Fruit fly (Drosophila melanogaster) whole organism, embryonic: ENCODE measurements around the gene Mfe2.

ENCODE experiments used
- Awh ChIP-seq: fragments of 200-800 bp; sonication (Bioruptor generic); IDR thresholded peaks from 2 replicates; pipeline ENCODE4, ENCODE4 v1.3.6; 2022; ENCODE audit warnings: missing biosample characterization, missing genetic modification characterization
- Bgb ChIP-seq: fragments of 200-800 bp; sonication (Bioruptor generic); IDR thresholded peaks from 2 replicates; pipeline ENCODE4 v1.3.6; 2022; ENCODE audit warnings: missing biosample characterization, missing genetic modification characterization; ENCODE audit not compliant: partially characterized antibody
- CG11560 ChIP-seq: fragments of 200-800 bp; sonication (Bioruptor generic); IDR thresholded peaks from 3 replicates; pipeline ENCODE4 v1.3.6; 2022; ENCODE audit warnings: missing biosample characterization, missing genetic modification characterization
- CG11695 ChIP-seq: fragments of 200-800 bp; sonication (Bioruptor generic); IDR thresholded peaks from 3 replicates; pipeline ENCODE4 v1.3.6; 2022; ENCODE audit warnings: missing biosample characterization, missing genetic modification characterization
- CG12299 ChIP-seq: fragments of 200-800 bp; sonication (Bioruptor generic); optimal IDR thresholded peaks from 2 replicates; lab custom pipeline; 2018; ENCODE audit warnings: missing biosample characterization, mild to moderate bottlenecking, missing genetic modification characterization
- CG13775 ChIP-seq: fragments of 200-800 bp; sonication (Bioruptor generic); optimal IDR thresholded peaks from 3 replicates; lab custom pipeline; 2017; ENCODE audit warnings: missing biosample characterization, mild to moderate bottlenecking, missing genetic modification characterization
- CG14667 ChIP-seq: fragments of 200-800 bp; sonication (Bioruptor generic); IDR thresholded peaks from 2 replicates; pipeline ENCODE4 v1.3.6; 2022; ENCODE audit warnings: missing biosample characterization, missing genetic modification characterization
- CG14710 ChIP-seq: fragments of 200-800 bp; sonication (Bioruptor generic); optimal IDR thresholded peaks from 3 replicates; lab custom pipeline; 2019; ENCODE audit warnings: missing biosample characterization, mild to moderate bottlenecking, missing genetic modification characterization, moderate library complexity
- CG1647 ChIP-seq: fragments of 200-800 bp; sonication (Bioruptor generic); optimal IDR thresholded peaks from 3 replicates; lab custom pipeline; 2016; ENCODE audit warnings: missing biosample characterization, missing genetic modification characterization
- CG16813 ChIP-seq: fragments of 200-800 bp; sonication (Bioruptor generic); IDR thresholded peaks from 3 replicates; pipeline ENCODE4 v1.3.6; 2022; ENCODE audit warnings: missing biosample characterization, missing genetic modification characterization; ENCODE audit not compliant: partially characterized antibody
- CG17186 ChIP-seq: fragments of 200-800 bp; sonication (Bioruptor generic); optimal IDR thresholded peaks from 3 replicates; lab custom pipeline; 2017; ENCODE audit warnings: missing biosample characterization, missing genetic modification reagents, missing genetic modification characterization
- CG17829 ChIP-seq: fragments of 200-800 bp; optimal IDR thresholded peaks from 2 replicates; lab custom pipeline; 2019; ENCODE audit warnings: missing biosample characterization, mild to moderate bottlenecking, missing genetic modification characterization, moderate library complexity
- CG1792 ChIP-seq: fragments of 200-800 bp; sonication (Bioruptor generic); optimal IDR thresholded peaks from 2 replicates; lab custom pipeline; 2016; ENCODE audit warnings: missing biosample characterization, missing genetic modification characterization
- CG18262 ChIP-seq: fragments of 200-800 bp; optimal IDR thresholded peaks from 3 replicates; lab custom pipeline; 2019; ENCODE audit warnings: missing biosample characterization, mild to moderate bottlenecking, missing genetic modification characterization, moderate library complexity
- CG31441 ChIP-seq: fragments of 200-800 bp; sonication (Bioruptor generic); IDR thresholded peaks from 2 replicates; pipeline ENCODE4 v1.3.6; 2022; ENCODE audit warnings: missing biosample characterization, missing genetic modification characterization
- CG32767 ChIP-seq: fragments of 200-800 bp; sonication (Bioruptor generic); IDR thresholded peaks from 2 replicates; pipeline ENCODE4 v1.3.6; 2022; ENCODE audit warnings: missing biosample characterization, missing genetic modification characterization
- CG33557 ChIP-seq: fragments of 200-800 bp; sonication (Bioruptor generic); optimal IDR thresholded peaks from 2 replicates; lab custom pipeline; 2019; ENCODE audit warnings: missing biosample characterization, mild to moderate bottlenecking, missing genetic modification characterization, moderate library complexity
- CG34224 ChIP-seq: fragments of 200-800 bp; sonication (Bioruptor generic); IDR thresholded peaks from 3 replicates; pipeline ENCODE4 v1.3.6; 2022; ENCODE audit warnings: missing biosample characterization, missing genetic modification characterization; ENCODE audit not compliant: partially characterized antibody
- CG4404 ChIP-seq: fragments of 200-800 bp; sonication (Bioruptor generic); IDR thresholded peaks from 2 replicates; pipeline ENCODE4 v1.3.6; 2022; ENCODE audit warnings: missing biosample characterization, missing genetic modification characterization
- CG5953 ChIP-seq: fragments of 200-800 bp; sonication (Bioruptor generic); IDR thresholded peaks from 2 replicates; pipeline ENCODE4 v1.3.6; 2022; ENCODE audit warnings: missing biosample characterization, missing genetic modification characterization
- CG8478 ChIP-seq: fragments of >200 bp; optimal IDR thresholded peaks from 2 replicates; lab custom pipeline; 2018
- CG8924 ChIP-seq: fragments of 200-800 bp; optimal IDR thresholded peaks from 3 replicates; lab custom pipeline; 2019; ENCODE audit warnings: missing biosample characterization, mild to moderate bottlenecking, missing genetic modification characterization, moderate library complexity
- CoRest ChIP-seq: fragments of 200-800 bp; sonication (Bioruptor generic); optimal IDR thresholded peaks from 3 replicates; lab custom pipeline; 2018; ENCODE audit warnings: missing biosample characterization, mild to moderate bottlenecking, missing genetic modification characterization, moderate library complexity
- HLHmδ ChIP-seq: fragments of 200-800 bp; sonication (Bioruptor generic); optimal IDR thresholded peaks from 2 replicates; lab custom pipeline; 2018; ENCODE audit warnings: missing biosample characterization, mild to moderate bottlenecking, missing genetic modification characterization, moderate library complexity
- Lhr ChIP-seq: fragments of 200-800 bp; sonication (Bioruptor generic); optimal IDR thresholded peaks from 3 replicates; lab custom pipeline; 2017; ENCODE audit warnings: mild to moderate bottlenecking, missing biosample characterization, missing genetic modification reagents, missing genetic modification characterization
- Med ChIP-seq: fragments of 200-800 bp; sonication (Bioruptor generic); peaks from one replicate; lab custom pipeline; 2016; ENCODE audit warnings: missing biosample characterization, missing genetic modification characterization, mild to moderate bottlenecking, inconsistent platforms, moderate library complexity
- Myb ChIP-seq: fragments of 200-800 bp; sonication (Bioruptor generic); optimal IDR thresholded peaks from 2 replicates; lab custom pipeline; 2016; ENCODE audit warnings: missing biosample characterization, missing genetic modification characterization
- NFAT ChIP-seq: fragments of 200-800 bp; sonication (Bioruptor generic); IDR thresholded peaks from 2 replicates; pipeline ENCODE4 v1.3.6; 2022; ENCODE audit warnings: missing biosample characterization, missing genetic modification characterization
- NK7.1 ChIP-seq: fragments of 200-800 bp; sonication (Bioruptor generic); optimal IDR thresholded peaks from 3 replicates; lab custom pipeline; 2016; ENCODE audit warnings: missing biosample characterization, missing genetic modification characterization
- Nf-YB ChIP-seq: fragments of 200-800 bp; sonication (Bioruptor generic); optimal IDR thresholded peaks from 3 replicates; lab custom pipeline; 2019; ENCODE audit warnings: missing biosample characterization, mild to moderate bottlenecking, missing genetic modification characterization, moderate library complexity
- Vsx1 ChIP-seq: fragments of 200-800 bp; sonication (Bioruptor generic); optimal IDR thresholded peaks from 2 replicates; lab custom pipeline; 2017; ENCODE audit warnings: missing biosample characterization, mild to moderate bottlenecking, missing genetic modification characterization, missing genetic modification reagents
- Xbp1 ChIP-seq: fragments of 200-800 bp; sonication (Bioruptor generic); optimal IDR thresholded peaks from 3 replicates; lab custom pipeline; 2016; ENCODE audit warnings: missing biosample characterization, mild to moderate bottlenecking, missing genetic modification characterization
- ash1 ChIP-seq: fragments of 200-800 bp; sonication (Bioruptor generic); optimal IDR thresholded peaks from 2 replicates; lab custom pipeline; 2018; ENCODE audit warnings: missing biosample characterization, mild to moderate bottlenecking, missing genetic modification characterization
- chinmo ChIP-seq: fragments of 200-800 bp; sonication (Bioruptor generic); IDR thresholded peaks from 4 replicates; pipeline ENCODE4 v1.3.6; 2022; ENCODE audit warnings: missing biosample characterization, missing genetic modification characterization; ENCODE audit not compliant: partially characterized antibody
- crol ChIP-seq: fragments of 200-800 bp; sonication (Bioruptor generic); IDR thresholded peaks from 2 replicates; pipeline ENCODE4 v1.3.6; 2022; ENCODE audit warnings: missing biosample characterization, missing genetic modification characterization
- dati ChIP-seq: fragments of 200-800 bp; sonication (Bioruptor generic); IDR thresholded peaks from 2 replicates; pipeline ENCODE4 v1.3.6; 2022; ENCODE audit warnings: missing biosample characterization, missing genetic modification characterization
- dmrt99B ChIP-seq: fragments of 200-800 bp; sonication (Bioruptor generic); optimal IDR thresholded peaks from 2 replicates; lab custom pipeline; 2018; ENCODE audit warnings: missing biosample characterization, mild to moderate bottlenecking, missing genetic modification characterization, moderate library complexity
- gce ChIP-seq: fragments of 200-800 bp; sonication (Bioruptor generic); IDR thresholded peaks from 3 replicates; pipeline ENCODE4 v1.3.6; 2022; ENCODE audit warnings: missing biosample characterization, missing genetic modification characterization
- hth ChIP-seq: fragments of >200 bp; optimal IDR thresholded peaks from 2 replicates; lab custom pipeline; 2017; ENCODE audit warnings: inconsistent platforms
- kni ChIP-seq: fragments of 200-800 bp; sonication (Bioruptor generic); optimal IDR thresholded peaks from 3 replicates; lab custom pipeline; 2017; ENCODE audit warnings: mild to moderate bottlenecking, missing biosample characterization, missing genetic modification reagents, missing genetic modification characterization
- nom ChIP-seq: fragments of 200-800 bp; sonication (Bioruptor generic); optimal IDR thresholded peaks from 2 replicates; lab custom pipeline; 2017; ENCODE audit warnings: missing biosample characterization, missing genetic modification characterization, mild to moderate bottlenecking, moderate library complexity, missing genetic modification reagents
- oc ChIP-seq: fragments of 200-800 bp; sonication (Bioruptor generic); optimal IDR thresholded peaks from 2 replicates; lab custom pipeline; 2018; ENCODE audit warnings: missing biosample characterization, mild to moderate bottlenecking, missing genetic modification characterization, moderate library complexity
- odd ChIP-seq: fragments of 200-800 bp; sonication (Bioruptor generic); optimal IDR thresholded peaks from 2 replicates; lab custom pipeline; 2017; ENCODE audit warnings: missing biosample characterization, mild to moderate bottlenecking, missing genetic modification characterization
- prd ChIP-seq, 3 experiments: fragments of >200 bp in 2 of 3; fragments of 200-800 bp in 1 of 3; sonication (Bioruptor generic) in 1 of 3; optimal IDR thresholded peaks in 2 of 3; IDR thresholded peaks in 1 of 3; 2 replicates in 2 of 3; 3 replicates in 1 of 3; pipeline versions ENCODE4 v1.3.6 to Lab custom; 2017 to 2022; ENCODE audit warnings: missing biosample characterization in 1 of 3, missing genetic modification characterization in 1 of 3
- scrt ChIP-seq: fragments of 200-800 bp; sonication (Bioruptor generic); optimal IDR thresholded peaks from 2 replicates; lab custom pipeline; 2018; ENCODE audit warnings: missing biosample characterization, mild to moderate bottlenecking, missing genetic modification characterization, moderate library complexity
- sug ChIP-seq: fragments of 200-800 bp; optimal IDR thresholded peaks from 2 replicates; lab custom pipeline; 2019; ENCODE audit warnings: missing biosample characterization, mild to moderate bottlenecking, missing genetic modification characterization, moderate library complexity
- tgo ChIP-seq: fragments of 200-800 bp; sonication (Bioruptor generic); IDR thresholded peaks from 3 replicates; pipeline ENCODE4 v1.3.6; 2022; ENCODE audit warnings: missing biosample characterization, missing genetic modification characterization
- trh ChIP-seq: fragments of 200-800 bp; sonication (Bioruptor generic); optimal IDR thresholded peaks from 2 replicates; lab custom pipeline; 2016; ENCODE audit warnings: missing biosample characterization, missing genetic modification characterization
- yki ChIP-seq: fragments of >200 bp; optimal IDR thresholded peaks from 3 replicates; lab custom pipeline; 2018
- zfh2 ChIP-seq: fragments of 200-800 bp; sonication (Bioruptor generic); optimal IDR thresholded peaks from 2 replicates; lab custom pipeline; 2016; ENCODE audit warnings: missing biosample characterization, missing genetic modification characterization

Mfe2 gene

dm6 chrX:16286083-16286666 lies 15.4 kb downstream of the Mfe2 start, which contains the start of gene UQCR-14 (continued):
- no peak for TF ChIP-seq Vsx1 (GFP tag; lab: Kevin White, UChicago)
- no peak for TF ChIP-seq dmrt99B (tag; lab: Kevin White, UChicago)
- peak; percentile 88 for TF ChIP-seq Myb (GFP tag; lab: Kevin White, UChicago)
- TF ChIP-seq CG4404 (GFP tag; lab: Robert Waterston, UW): no peak
- peak; percentile 98 for TF ChIP-seq chinmo (GFP tag; lab: Robert Waterston, UW)
- no peak for TF ChIP-seq crol (GFP tag; lab: Robert Waterston, UW)
- peak; percentile 12 for TF ChIP-seq CG13775 (GFP tag; lab: Kevin White, UChicago)
- no peak for TF ChIP-seq gce (GFP tag; lab: Robert Waterston, UW)
- no peak for TF ChIP-seq Awh
- TF ChIP-seq Med: peak; percentile 89
- no peak for TF ChIP-seq odd (GFP tag; lab: Kevin White, UChicago)
- TF ChIP-seq CG31441 (GFP tag; lab: Robert Waterston, UW): peak; percentile 29; the same call in 1 of the 2 replicates
- no peak for TF ChIP-seq prd (optimal IDR thresholded peaks at IDR 0.05; lab: Kevin White, UChicago)
- TF ChIP-seq prd (GFP tag; IDR thresholded peaks at IDR 0.05; lab: Robert Waterston, UW): no peak
- peak; percentile 98 for TF ChIP-seq CG16813
- TF ChIP-seq NK7.1 (GFP tag; lab: Kevin White, UChicago): no peak
- peak; percentile 33 for TF ChIP-seq CG8924 (tag; lab: Kevin White, UChicago)
- TF ChIP-seq CG32767 (GFP tag; lab: Robert Waterston, UW): peak; percentile 30; the same call in 1 of the 2 replicates
- peak; percentile 36; the same call in 1 of the 2 replicates for TF ChIP-seq NFAT (GFP tag; lab: Robert Waterston, UW)
- peak; percentile 45 for TF ChIP-seq Xbp1 (GFP tag; lab: Kevin White, UChicago)
- TF ChIP-seq kni: no peak
- no peak for TF ChIP-seq dati (GFP tag; lab: Robert Waterston, UW)
- TF ChIP-seq CG8478 (lab: Kevin White, UChicago): no peak
- no peak for TF ChIP-seq CG12299
- TF ChIP-seq HLHmδ (GFP tag; lab: Kevin White, UChicago): no peak
- TF ChIP-seq yki (lab: Kevin White, UChicago): no peak
- TF ChIP-seq CG34224: peak; percentile 99
- TF ChIP-seq tgo (GFP tag; lab: Robert Waterston, UW): no peak
- no peak for TF ChIP-seq trh (GFP tag; lab: Kevin White, UChicago)
- no peak for TF ChIP-seq scrt
- no peak for TF ChIP-seq hth (lab: Kevin White, UChicago)
- TF ChIP-seq nom (GFP tag; lab: Kevin White, UChicago): peak; percentile 52
- peak; percentile 4 for TF ChIP-seq zfh2 (GFP tag; lab: Kevin White, UChicago)
- TF ChIP-seq CG5953: 0 out of 2 replicates have a peak, but pooled peaks have one; percentile 6
- no peak for TF ChIP-seq oc (tag; lab: Kevin White, UChicago)
- peak; percentile 66 for TF ChIP-seq Lhr (GFP tag; lab: Kevin White, UChicago)
- no peak for TF ChIP-seq ash1 (GFP tag; lab: Kevin White, UChicago)
- TF ChIP-seq CG17186 (GFP tag; lab: Kevin White, UChicago): peak; percentile 62
- peak; percentile 61 for TF ChIP-seq CG17829 (tag; lab: Kevin White, UChicago)
- TF ChIP-seq CG1792: no peak
- no peak for TF ChIP-seq CG33557 (GFP tag; lab: Kevin White, UChicago)
- TF ChIP-seq Nf-YB (GFP tag; lab: Kevin White, UChicago): no peak
- peak; percentile 47 for TF ChIP-seq sug
- peak; percentile 89 for TF ChIP-seq CG14710 (tag; lab: Kevin White, UChicago)
- no peak for TF ChIP-seq CG14667
- no peak for TF ChIP-seq CG1647 (GFP tag; lab: Kevin White, UChicago)
- peak; percentile 99 for TF ChIP-seq Bgb (GFP tag; lab: Robert Waterston, UW)
- peak; percentile 19 for TF ChIP-seq CG18262 (tag; lab: Kevin White, UChicago)
- peak; percentile 28 for TF ChIP-seq CoRest (tag; lab: Kevin White, UChicago)
- no peak for TF ChIP-seq CG11560 (tag; lab: Robert Waterston, UW)
- TF ChIP-seq CG11695 (GFP tag; lab: Robert Waterston, UW): no peak
